Worm (Caenorhabditis elegans) whole organism, L4 larva: ENCODE data around the gene pcrg-1.

Source experiments
- F26F4.8 ChIP-seq: fragments of 200-800 bp; sonication (Bioruptor generic); conservative IDR thresholded peaks from 2 replicates; pipeline ENCODE4 v1.3.6; 2022; ENCODE audit warnings: missing genetic modification characterization, missing compliant biosample characterization
- ZK546.5 ChIP-seq, 2 experiments: sonication (generic microtip); optimal IDR thresholded peaks; 2 replicates each; lab custom pipeline; 2017; ENCODE audit warnings: missing biosample characterization in 2 of 2, missing genetic modification characterization in 2 of 2
- aha-1 ChIP-seq: fragments of 150-350 bp; peaks from one replicate; lab custom pipeline; 2014; ENCODE audit warnings: missing biosample characterization, missing genetic modification characterization
- ceh-28 ChIP-seq: fragments of 150-350 bp; optimal IDR thresholded peaks from 2 replicates; lab custom pipeline; 2014; ENCODE audit warnings: missing biosample characterization, missing genetic modification reagents, missing genetic modification characterization
- ceh-62 ChIP-seq: sonication (generic microtip); optimal IDR thresholded peaks from 2 replicates; lab custom pipeline; 2017; ENCODE audit warnings: missing biosample characterization, missing genetic modification characterization
- ceh-82 ChIP-seq: sonication (generic microtip); optimal IDR thresholded peaks from 2 replicates; lab custom pipeline; 2017; ENCODE audit warnings: missing biosample characterization, missing genetic modification characterization
- daf-16 ChIP-seq, 3 experiments: sonication (generic microtip); optimal IDR thresholded peaks; 2 replicates each; lab custom pipeline; 2016 to 2017; ENCODE audit warnings: missing genetic modification characterization in 3 of 3, missing genetic modification reagents in 3 of 3, mild to moderate bottlenecking in 2 of 3, missing compliant biosample characterization in 2 of 3, missing biosample characterization in 1 of 3, moderate library complexity in 1 of 3
- dpl-1 ChIP-seq: fragments of 150-350 bp; optimal IDR thresholded peaks from 2 replicates; lab custom pipeline; 2014; ENCODE audit warnings: missing biosample characterization, missing genetic modification reagents, missing genetic modification characterization
- fos-1 ChIP-seq: fragments of 150-350 bp; optimal IDR thresholded peaks from 2 replicates; lab custom pipeline; 2014; ENCODE audit warnings: missing biosample characterization, missing genetic modification characterization
- lsy-2 ChIP-seq, 2 experiments: fragments of 150-350 bp in 1 of 2; sonication (generic microtip) in 1 of 2; optimal IDR thresholded peaks; 2 replicates each; lab custom pipeline; 2014 to 2017; ENCODE audit warnings: missing biosample characterization in 2 of 2, missing genetic modification characterization in 2 of 2
- mdl-1 ChIP-seq, 2 experiments: fragments of 150-350 bp in 1 of 2; sonication (generic microtip) in 1 of 2; optimal IDR thresholded peaks; 2 replicates each; lab custom pipeline; 2014 to 2017; ENCODE audit warnings: missing biosample characterization in 2 of 2, missing genetic modification characterization in 2 of 2
- nhr-6 ChIP-seq: fragments of 150-350 bp; optimal IDR thresholded peaks from 2 replicates; lab custom pipeline; 2014; ENCODE audit warnings: missing biosample characterization, missing genetic modification characterization
- unc-62 ChIP-seq, 3 experiments: fragments of 150-350 bp in 1 of 3; sonication (generic microtip); optimal IDR thresholded peaks in 2 of 3; peaks in 1 of 3; 1 replicate in 1 of 3; 2 replicates in 2 of 3; lab custom pipeline; 2014 to 2017; ENCODE audit warnings: missing biosample characterization in 3 of 3, missing genetic modification characterization in 3 of 3, missing genetic modification reagents in 3 of 3, missing genotype in 1 of 3
- ztf-7 ChIP-seq: fragments of 150-350 bp; optimal IDR thresholded peaks from 2 replicates; lab custom pipeline; 2014; ENCODE audit warnings: missing biosample characterization, missing genetic modification characterization

ce11 chrII:7168712-7169111, 31.6 kb upstream of the pcrg-1 start, which contains the start of gene col-36:
- TF ChIP-seq mdl-1 (tag; optimal IDR thresholded peaks at IDR 0.05; lab: Kevin White, UChicago) (no peak), ztf-7 (tag; lab: Kevin White, UChicago) (no peak), daf-16 (GFP tag; optimal IDR thresholded peaks at IDR 0.05; lab: Kevin White, UChicago) (no peak), daf-16 (tag; optimal IDR thresholded peaks at IDR 0.05; lab: Kevin White, UChicago) (no peak), nhr-6 (tag; lab: Kevin White, UChicago) (no peak), ceh-82 (tag; lab: Kevin White, UChicago) (no peak), ceh-62 (tag; lab: Kevin White, UChicago) (no peak), fos-1 (tag; lab: Kevin White, UChicago) (no peak), aha-1 (no peak), ceh-28 (tag; lab: Kevin White, UChicago) (no peak), dpl-1 (GFP tag; lab: Kevin White, UChicago) (no peak), lsy-2 (tag; optimal IDR thresholded peaks at IDR 0.05; lab: Kevin White, UChicago) (no peak), unc-62 (GFP tag; optimal IDR thresholded peaks at IDR 0.05 in 1 of 2; lab: Kevin White, UChicago) (no peak), unc-62 (tag; optimal IDR thresholded peaks at IDR 0.05; lab: Kevin White, UChicago) (no peak), F26F4.8 (GFP tag; lab: Robert Waterston, UW) (no peak), ZK546.5 (tag; optimal IDR thresholded peaks at IDR 0.05; lab: Kevin White, UChicago) (no peak)
